Worm (Caenorhabditis elegans): ENCODE measurements around the gene F09E5.14.

Gene F09E5.14

DNA sequence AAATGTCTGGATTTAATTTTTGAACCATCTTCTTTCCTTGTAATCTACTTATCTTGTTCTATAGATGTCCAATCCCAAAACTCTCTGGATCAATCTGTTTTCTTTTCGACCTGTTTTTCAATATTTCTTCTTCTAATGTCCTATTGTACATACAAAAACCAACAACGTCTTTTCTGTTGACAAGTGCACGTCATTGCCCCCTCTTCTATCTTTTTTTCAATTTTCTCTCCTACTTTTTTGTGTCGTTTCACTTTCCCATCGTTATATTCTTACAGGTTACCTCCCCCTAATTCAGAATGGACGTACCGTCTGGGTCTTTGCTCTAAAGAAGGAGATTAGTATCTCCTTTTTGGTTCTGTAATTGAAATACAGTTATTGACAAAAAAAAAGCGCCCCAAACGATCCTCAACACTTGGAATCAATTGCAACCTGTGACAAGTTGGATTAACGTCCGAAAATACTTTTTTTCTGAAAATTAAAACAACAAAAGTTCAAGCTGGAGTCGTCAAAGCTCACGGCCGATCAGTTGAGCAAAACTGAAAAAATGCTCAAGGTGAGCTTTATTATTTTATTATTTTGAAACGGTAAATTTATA, 21.8 kb downstream of the F09E5.14 start, which contains the start of gene vhp-1:
vhp-1 (plus strand) TSS at position 545 of the 595 bp plus-strand sequence.
- TF ChIP-seq him-1 (tag; optimal IDR thresholded peaks at IDR 0.05) (no peak), W03F9.2 (tag; optimal IDR thresholded peaks at IDR 0.05) (no peak), dao-5 (tag; optimal IDR thresholded peaks at IDR 0.05) (no peak)

DNA sequence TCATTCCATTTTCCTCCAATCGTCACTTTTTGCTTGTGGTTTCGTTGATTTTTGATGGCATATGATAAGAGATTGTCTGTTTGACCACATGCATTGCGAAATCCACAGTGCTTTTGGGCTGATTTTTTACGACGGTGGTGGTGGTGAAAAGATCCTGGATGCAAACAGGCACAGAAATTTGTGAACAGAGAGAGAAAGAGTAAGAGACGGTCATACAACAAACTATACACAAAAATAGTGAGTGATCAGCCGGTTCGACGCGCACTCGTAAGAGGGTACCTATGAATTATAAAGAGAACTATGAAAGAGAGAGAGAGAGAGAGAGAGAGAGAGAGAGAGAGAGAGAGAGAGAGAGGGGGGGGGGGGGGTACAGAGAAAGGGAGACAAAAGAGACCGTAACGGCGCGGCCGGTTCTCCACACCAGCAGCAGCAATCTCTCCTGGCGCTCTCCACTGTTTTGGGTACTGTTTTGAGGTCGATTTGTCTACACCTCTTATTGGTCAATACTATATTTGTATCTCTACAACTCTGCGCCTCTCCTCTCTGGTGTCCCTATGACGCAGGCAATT, 22.9 kb downstream of the F09E5.14 start:
- TF ChIP-seq dao-5 (tag; optimal IDR thresholded peaks at IDR 0.05), result no peak
- TF ChIP-seq W03F9.2 (tag; optimal IDR thresholded peaks at IDR 0.05), result peak; percentile 8

DNA sequence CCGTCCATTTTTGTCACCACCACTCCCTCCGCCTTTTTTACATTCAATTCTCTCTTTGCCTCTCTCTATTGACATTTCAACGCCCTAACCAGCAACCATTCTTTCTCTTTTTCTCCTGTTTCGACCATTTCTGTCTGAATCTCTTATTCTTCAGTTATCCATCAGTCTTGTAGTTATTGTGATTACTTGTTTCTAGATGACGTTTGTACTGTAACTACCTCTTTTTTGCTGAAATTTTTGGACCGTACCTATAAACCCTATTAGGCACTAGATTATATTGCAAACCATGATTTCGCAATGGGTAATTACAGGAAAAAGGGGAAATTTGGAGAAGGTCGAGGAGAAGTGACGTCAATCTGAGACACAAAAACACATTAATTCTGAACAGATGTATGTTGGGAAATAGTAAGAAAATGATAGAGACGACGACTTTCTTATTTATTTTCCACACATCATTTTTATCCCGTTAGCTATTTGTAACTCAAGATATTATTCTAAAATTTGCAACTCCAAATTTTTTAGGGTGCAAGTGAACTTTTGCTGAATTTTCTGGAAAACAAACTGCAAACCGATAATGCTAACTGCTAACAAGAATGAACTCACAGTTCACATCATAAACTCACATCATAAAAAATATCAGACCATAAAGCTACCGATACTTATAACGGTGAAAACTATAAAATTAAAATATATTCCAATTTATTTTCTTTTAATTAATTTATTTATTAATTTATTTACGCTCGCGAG, 24.3 kb downstream of the F09E5.14 start:
- TF ChIP-seq him-1 (tag; optimal IDR thresholded peaks at IDR 0.05) (no peak), W03F9.2 (tag; optimal IDR thresholded peaks at IDR 0.05) (no peak), dao-5 (tag; optimal IDR thresholded peaks at IDR 0.05) (no peak)

DNA sequence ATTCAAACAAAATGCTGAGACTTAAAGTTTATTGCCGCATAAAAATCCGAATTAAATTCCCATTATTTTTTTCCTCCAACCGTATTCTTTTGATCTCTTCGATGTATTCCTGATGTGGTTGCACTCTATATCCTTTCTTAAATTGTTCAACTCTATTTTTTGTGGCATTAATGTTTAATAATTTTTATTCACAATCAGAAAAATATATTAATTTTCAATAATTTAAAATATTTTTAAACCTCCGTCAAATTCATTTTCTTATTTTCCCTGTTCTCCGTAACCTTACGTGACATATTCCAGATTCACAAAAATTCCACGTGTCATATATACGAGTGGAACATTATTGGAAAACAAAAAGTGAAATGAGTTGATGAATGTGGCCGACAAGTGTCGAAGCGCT, 32.9 kb downstream of the F09E5.14 start, which contains the start of gene gcy-12:
gcy-12 (plus strand) TSS at position 301 of the 400 bp plus-strand sequence.
- TF ChIP-seq him-1 (tag; optimal IDR thresholded peaks at IDR 0.05) (no peak), W03F9.2 (tag; optimal IDR thresholded peaks at IDR 0.05) (no peak), dao-5 (tag; optimal IDR thresholded peaks at IDR 0.05) (no peak)

DNA sequence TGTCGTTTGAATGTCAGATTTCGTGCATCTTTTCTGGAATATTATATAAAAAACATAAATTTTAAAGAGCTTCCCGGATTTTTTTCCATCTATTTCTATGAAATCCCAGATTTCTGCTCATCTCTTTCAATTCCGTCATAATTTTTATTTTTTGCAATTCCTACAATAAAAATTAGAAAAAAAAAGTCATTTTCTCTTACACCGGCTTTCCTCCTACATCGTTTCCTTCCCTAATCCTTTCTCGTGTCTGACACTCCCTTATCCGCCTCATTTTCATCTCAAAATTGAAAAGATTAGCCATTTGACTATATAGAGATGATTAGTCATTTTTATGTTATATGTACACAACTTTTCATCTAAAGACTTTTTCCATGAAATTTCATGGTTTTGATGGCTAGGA, 33.9 kb downstream of the F09E5.14 start:
- TF ChIP-seq W03F9.2 (tag; optimal IDR thresholded peaks at IDR 0.05), result no peak
- no peak for TF ChIP-seq him-1 (tag; optimal IDR thresholded peaks at IDR 0.05)
- TF ChIP-seq dao-5 (tag; optimal IDR thresholded peaks at IDR 0.05), result no peak

DNA sequence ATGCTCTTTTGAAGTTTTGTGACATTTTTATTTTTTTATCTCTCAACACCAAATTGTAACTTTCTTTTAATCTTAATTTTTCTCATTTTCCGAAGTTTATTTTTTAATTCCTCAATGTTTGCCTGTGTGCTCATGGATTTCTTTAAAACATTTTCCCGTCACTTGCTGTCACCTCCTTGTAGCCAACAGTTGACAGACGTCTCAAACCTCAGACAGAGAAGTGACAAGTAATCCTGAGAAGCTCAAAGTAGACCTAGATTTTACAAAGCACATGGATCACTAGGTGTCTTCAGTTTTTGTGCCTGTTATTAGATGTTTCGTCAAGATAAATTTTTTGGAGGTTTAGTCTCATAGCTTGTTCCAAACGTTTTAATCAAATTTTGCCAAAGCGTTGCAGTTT, 35.0 kb downstream of the F09E5.14 start:
- TF ChIP-seq dao-5 (tag; optimal IDR thresholded peaks at IDR 0.05) (no peak), him-1 (tag; optimal IDR thresholded peaks at IDR 0.05) (no peak), W03F9.2 (tag; optimal IDR thresholded peaks at IDR 0.05) (no peak)

DNA sequence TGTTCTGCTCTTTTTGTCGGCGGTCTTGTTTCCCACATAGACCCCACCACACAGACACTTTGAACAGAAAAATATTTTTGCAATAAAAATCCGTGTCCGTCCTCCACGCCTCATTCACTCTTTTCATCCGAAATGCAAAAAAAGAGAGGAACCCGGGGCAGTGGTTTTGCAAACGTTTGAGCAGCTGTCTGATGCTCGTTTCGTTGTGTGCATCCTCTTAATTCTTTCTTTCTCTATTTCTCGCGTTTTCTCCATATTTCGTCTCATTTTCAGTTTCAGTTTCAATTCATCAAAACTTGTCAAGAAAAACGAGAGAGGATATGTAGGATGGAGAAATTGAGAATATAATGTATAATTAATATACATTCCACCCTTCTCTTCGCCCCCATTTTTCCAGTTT, 35.7 kb downstream of the F09E5.14 start:
- TF ChIP-seq W03F9.2 (tag; optimal IDR thresholded peaks at IDR 0.05) (no peak), dao-5 (tag; optimal IDR thresholded peaks at IDR 0.05) (no peak), him-1 (tag; optimal IDR thresholded peaks at IDR 0.05) (no peak)

DNA sequence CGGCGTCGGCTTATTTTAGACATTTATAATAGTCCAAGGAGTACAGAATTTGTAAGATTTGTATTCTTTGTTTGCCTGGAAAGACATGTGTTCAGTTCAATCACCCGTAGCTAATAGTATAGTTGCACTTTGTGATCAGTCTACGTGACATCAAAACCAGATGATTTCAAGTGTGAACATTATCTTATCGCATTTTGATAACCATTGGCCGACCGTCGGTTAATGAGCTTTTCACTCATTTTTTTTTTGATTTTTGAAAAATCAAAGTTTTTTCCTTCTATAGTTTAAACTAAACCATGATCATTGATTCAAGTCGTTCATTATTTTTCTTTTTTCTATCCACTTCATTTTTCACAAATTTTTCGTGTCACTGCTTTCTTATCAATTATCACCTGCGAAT, 37.5 kb downstream of the F09E5.14 start:
- TF ChIP-seq W03F9.2 (tag; optimal IDR thresholded peaks at IDR 0.05), result no peak
- no peak for TF ChIP-seq him-1 (tag; optimal IDR thresholded peaks at IDR 0.05)
- TF ChIP-seq dao-5 (tag; optimal IDR thresholded peaks at IDR 0.05), result no peak

DNA sequence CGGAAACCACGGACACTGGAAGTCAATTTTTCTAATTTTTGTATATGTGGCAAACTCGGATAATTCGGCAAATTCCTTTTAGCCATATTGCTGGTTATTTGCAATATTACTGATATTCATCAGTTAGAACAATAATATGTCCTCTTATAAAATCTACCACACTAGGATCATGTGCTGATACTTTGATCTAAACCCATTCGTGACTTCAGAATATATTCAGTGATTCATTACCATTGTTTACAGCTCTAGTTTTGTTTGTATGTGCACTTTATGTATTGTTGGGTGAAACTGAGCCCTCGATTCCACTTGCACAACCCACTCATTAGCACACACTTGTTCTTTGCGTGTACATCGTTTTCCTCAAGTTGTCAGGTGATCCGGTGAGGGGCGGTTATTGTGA, 38.5 kb downstream of the F09E5.14 start:
- TF ChIP-seq W03F9.2 (tag; optimal IDR thresholded peaks at IDR 0.05), result no peak
- no peak for TF ChIP-seq him-1 (tag; optimal IDR thresholded peaks at IDR 0.05)
- TF ChIP-seq dao-5 (tag; optimal IDR thresholded peaks at IDR 0.05), result no peak

DNA sequence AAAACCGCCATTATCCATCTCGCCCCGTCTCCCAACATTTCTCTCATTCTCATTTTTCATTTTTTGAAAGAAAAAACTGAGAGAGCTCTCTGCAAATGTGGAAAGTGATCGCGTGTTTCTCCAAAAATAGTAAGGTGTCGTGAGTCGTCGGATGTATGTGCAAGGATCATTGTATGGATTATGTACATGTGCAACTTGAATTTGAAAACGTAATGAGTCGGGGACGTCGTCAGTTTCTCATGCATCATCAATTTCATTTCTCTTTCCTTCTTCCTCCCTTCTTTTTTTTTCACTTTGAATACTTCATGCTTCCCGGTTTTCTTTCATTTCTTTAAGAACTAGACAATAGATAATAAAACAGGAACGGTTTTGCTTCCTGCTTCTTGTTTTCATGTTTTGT, 39.6 kb downstream of the F09E5.14 start:
- TF ChIP-seq dao-5 (tag; optimal IDR thresholded peaks at IDR 0.05) (no peak), W03F9.2 (tag; optimal IDR thresholded peaks at IDR 0.05) (no peak), him-1 (tag; optimal IDR thresholded peaks at IDR 0.05) (no peak)

DNA sequence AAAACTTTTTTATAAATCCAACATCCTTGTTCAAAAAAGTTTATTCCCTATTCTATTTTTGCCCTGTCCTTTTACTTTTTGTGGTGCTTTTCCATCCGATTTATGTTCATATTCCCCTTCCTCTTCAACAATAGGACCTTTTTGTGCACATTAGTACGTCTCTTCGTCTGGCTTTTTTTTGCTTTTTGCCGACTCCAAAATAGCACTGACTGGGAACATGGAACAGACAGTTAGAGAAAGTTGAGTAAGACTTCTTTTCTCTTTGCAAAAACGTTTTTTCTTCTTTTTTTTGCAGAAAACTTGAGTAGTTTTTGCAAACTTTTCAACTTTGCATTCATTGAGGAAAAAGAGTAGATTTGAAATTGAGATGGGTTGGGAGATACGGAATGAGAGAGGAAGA, 42.9 kb downstream of the F09E5.14 start:
- no peak for TF ChIP-seq W03F9.2 (tag; optimal IDR thresholded peaks at IDR 0.05)
- no peak for TF ChIP-seq him-1 (tag; optimal IDR thresholded peaks at IDR 0.05)
- TF ChIP-seq dao-5 (tag; optimal IDR thresholded peaks at IDR 0.05), result no peak

DNA sequence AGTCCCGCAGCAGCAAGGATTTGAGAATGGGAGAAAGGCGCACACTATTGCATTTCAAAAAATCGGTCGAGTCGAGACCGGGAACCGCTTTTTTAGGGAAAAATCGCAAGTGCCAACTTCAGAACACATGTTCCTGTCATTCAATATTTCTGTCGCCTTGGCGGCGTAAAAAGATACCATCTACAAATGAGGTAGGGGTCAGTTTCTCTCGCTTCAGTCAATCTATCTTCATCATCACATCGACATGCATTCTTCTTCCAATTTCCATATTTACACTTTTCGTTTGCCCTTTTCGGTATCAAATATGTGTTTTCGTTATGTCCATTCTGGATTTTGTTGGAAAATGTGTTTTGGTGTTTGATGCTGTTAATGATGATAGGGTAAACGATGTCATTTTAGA, 47.0 kb downstream of the F09E5.14 start:
- no peak for TF ChIP-seq W03F9.2 (tag; optimal IDR thresholded peaks at IDR 0.05)
- no peak for TF ChIP-seq him-1 (tag; optimal IDR thresholded peaks at IDR 0.05)
- TF ChIP-seq dao-5 (tag; optimal IDR thresholded peaks at IDR 0.05), result no peak

DNA sequence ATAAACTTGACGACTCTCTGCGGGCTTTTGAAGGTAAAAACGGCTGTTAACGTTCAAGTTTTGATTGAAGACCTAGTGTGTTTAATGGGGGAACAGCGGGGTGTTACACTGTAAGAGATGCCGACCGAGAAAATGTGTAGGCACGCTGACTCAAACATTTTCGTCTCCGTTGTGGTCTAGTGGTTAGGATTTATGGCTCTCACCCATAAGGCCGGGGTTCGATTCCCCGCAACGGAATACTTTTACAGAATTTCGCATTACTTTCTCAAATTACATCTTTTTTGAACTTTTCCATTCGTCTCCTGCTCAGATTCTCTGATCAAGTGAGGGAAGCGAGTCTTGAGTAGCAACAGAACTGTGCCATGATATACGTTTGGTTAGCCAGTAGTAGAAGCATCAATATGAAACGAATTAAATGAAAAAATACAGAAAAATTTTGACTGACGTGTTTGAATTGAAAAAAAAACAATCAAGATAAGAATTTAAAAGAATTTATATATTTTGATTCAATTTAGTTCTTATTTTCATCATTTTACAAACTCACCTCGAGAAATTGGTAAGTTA, 51.3 kb downstream of the F09E5.14 start, which contains the start of gene ZK622.1:
ZK622.1 (plus strand) TSS at position 514 of the 564 bp plus-strand sequence.
- TF ChIP-seq dao-5 (tag; optimal IDR thresholded peaks at IDR 0.05) (peak; percentile 24), W03F9.2 (tag; optimal IDR thresholded peaks at IDR 0.05) (no peak)
